In the genomic region with DNA sequence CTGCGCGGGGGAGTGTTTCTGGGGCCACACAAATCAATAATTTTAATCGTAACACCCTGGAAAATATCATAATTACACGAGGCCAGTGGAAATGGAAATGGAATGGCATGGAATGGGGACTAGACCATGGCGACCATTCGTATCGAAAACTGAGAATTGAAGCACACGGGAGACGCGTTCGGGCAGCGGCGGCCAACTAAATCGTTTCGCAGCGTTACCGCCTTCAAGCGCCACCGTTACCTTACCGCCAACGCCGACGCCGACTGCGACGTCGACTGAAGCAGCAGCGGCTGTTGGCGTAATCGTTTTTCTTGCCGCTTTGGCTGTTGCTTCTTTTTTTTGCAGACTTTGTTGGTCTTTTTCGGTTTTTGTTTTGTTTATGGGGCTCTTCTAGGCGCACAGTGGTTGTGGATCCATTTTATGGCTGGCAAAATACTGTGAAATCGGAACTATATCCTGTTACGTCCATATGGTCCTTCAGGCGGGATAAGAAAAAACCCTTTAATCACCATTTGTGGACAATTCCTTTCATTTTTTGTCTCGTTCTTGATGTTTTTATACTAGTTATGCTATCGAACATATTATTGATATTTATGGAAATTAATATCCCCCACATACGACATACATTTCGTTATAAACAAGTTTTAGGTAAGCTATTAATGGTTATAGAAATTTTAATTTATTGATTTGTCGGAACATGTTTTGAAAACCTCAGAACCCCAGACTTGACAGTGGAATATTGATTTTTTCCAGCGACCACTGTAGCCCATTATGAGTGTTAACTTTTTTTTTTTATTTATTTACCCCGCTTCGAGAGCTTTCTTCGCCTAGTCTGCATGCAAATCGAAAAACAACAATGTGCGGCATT, we compare ENCODE assay signal across 1 fruit fly cellular context.
TF ChIP-seq lines count a peak whose summit lies in the region.

No protein-coding gene starts in this region.

TF ChIP-seq in whole organism, embryonic, 481 proteins besides CTCF, POLR2A, EP300 and RAD21 (continued from another document):
- TF ChIP-seq dmrt99B (tag; optimal IDR thresholded peaks at IDR 0.05; lab: Kevin White, UChicago) (peak; percentile 50), ara (GFP tag; IDR thresholded peaks at IDR 0.05; lab: Robert Waterston, UW) (0 out of 2 replicates have a peak, but pooled peaks have one; percentile 12), CG2120 (GFP tag; optimal IDR thresholded peaks at IDR 0.05; lab: Kevin White, UChicago) (peak; percentile 47), Adf1 (GFP tag; IDR thresholded peaks at IDR 0.05; lab: Robert Waterston, UW) (peak; percentile 97), CG8290 (GFP tag; optimal IDR thresholded peaks at IDR 0.05; lab: Kevin White, UChicago) (no peak), CG8290 (tag; optimal IDR thresholded peaks at IDR 0.05; lab: Kevin White, UChicago) (no peak), CG3726 (GFP tag; IDR thresholded peaks at IDR 0.05; lab: Robert Waterston, UW) (no peak), Hr78 (GFP tag; optimal IDR thresholded peaks at IDR 0.05; lab: Kevin White, UChicago) (no peak), H15 (GFP tag; IDR thresholded peaks at IDR 0.05; lab: Robert Waterston, UW) (no peak), nom (GFP tag; optimal IDR thresholded peaks at IDR 0.05; lab: Kevin White, UChicago) (peak; percentile 75), Ssrp (tag; optimal IDR thresholded peaks at IDR 0.05; lab: Kevin White, UChicago) (peak; percentile 24), ato (GFP tag; IDR thresholded peaks at IDR 0.05; lab: Robert Waterston, UW; ENCODE audit: partially characterized antibody) (no peak), CG18262 (tag; optimal IDR thresholded peaks at IDR 0.05; lab: Kevin White, UChicago) (peak; percentile 6), gem (tag; optimal IDR thresholded peaks at IDR 0.05; lab: Kevin White, UChicago) (peak; percentile 37), prd (optimal IDR thresholded peaks at IDR 0.05; lab: Kevin White, UChicago) (no peak), prd (GFP tag; IDR thresholded peaks at IDR 0.05; lab: Robert Waterston, UW) (peak; percentile 46; the same call in 2 of the 3 replicates), CG9437 (GFP tag; optimal IDR thresholded peaks at IDR 0.05; lab: Kevin White, UChicago) (peak; percentile 42), Dp (GFP tag; optimal IDR thresholded peaks at IDR 0.05; lab: Kevin White, UChicago) (no peak), row (GFP tag; IDR thresholded peaks at IDR 0.05; lab: Robert Waterston, UW) (peak; percentile 24), Hr51 (GFP tag; optimal IDR thresholded peaks at IDR 0.05; lab: Kevin White, UChicago) (peak in 1 of 2 experiments; percentile 28), pan (optimal IDR thresholded peaks at IDR 0.05; lab: Kevin White, UChicago) (no peak), pan (GFP tag; optimal IDR thresholded peaks at IDR 0.05 in 1 of 2, IDR thresholded peaks at IDR 0.05 in 1 of 2) (no peak), Dref (GFP tag; IDR thresholded peaks at IDR 0.05; lab: Robert Waterston, UW) (no peak), CG2875 (GFP tag; optimal IDR thresholded peaks at IDR 0.05; lab: Kevin White, UChicago) (no peak), sens (GFP tag; lab: Kevin White, UChicago) (peak; percentile 73), onecut (GFP tag; IDR thresholded peaks at IDR 0.05; lab: Robert Waterston, UW) (peak; percentile 57; the same call in 1 of the 2 replicates), Ravus (GFP tag; IDR thresholded peaks at IDR 0.05; lab: Robert Waterston, UW) (no peak; the same call in 1 of the 2 replicates), CG16815 (GFP tag; optimal IDR thresholded peaks at IDR 0.05; lab: Kevin White, UChicago) (no peak), wek (GFP tag; optimal IDR thresholded peaks at IDR 0.05; lab: Kevin White, UChicago) (no peak), CG30431 (GFP tag; optimal IDR thresholded peaks at IDR 0.05; lab: Kevin White, UChicago) (peak; percentile 8), ci (GFP tag; IDR thresholded peaks at IDR 0.05; lab: Robert Waterston, UW) (0 out of 3 replicates have a peak, but pooled peaks have one; percentile 41), CG17328 (GFP tag; IDR thresholded peaks at IDR 0.05; lab: Robert Waterston, UW) (no peak), pros (GFP tag; optimal IDR thresholded peaks at IDR 0.05; lab: Kevin White, UChicago) (no peak), CG30403 (GFP tag; optimal IDR thresholded peaks at IDR 0.05; lab: Kevin White, UChicago) (peak; percentile 2), fd96Cb (tag; optimal IDR thresholded peaks at IDR 0.05; lab: Kevin White, UChicago) (peak; percentile 10), Hmr (GFP tag; optimal IDR thresholded peaks at IDR 0.05; lab: Kevin White, UChicago) (peak; percentile 20), repo (GFP tag; optimal IDR thresholded peaks at IDR 0.05; lab: Kevin White, UChicago) (no peak), CG4282 (GFP tag; optimal IDR thresholded peaks at IDR 0.05; lab: Kevin White, UChicago) (no peak), wdn (GFP tag; IDR thresholded peaks at IDR 0.05; lab: Robert Waterston, UW) (no peak), CG7839 (tag; optimal IDR thresholded peaks at IDR 0.05; lab: Kevin White, UChicago) (peak; percentile 28), psq (GFP tag; optimal IDR thresholded peaks at IDR 0.05; lab: Kevin White, UChicago) (no peak), tgo (GFP tag; IDR thresholded peaks at IDR 0.05; lab: Robert Waterston, UW) (peak; percentile 31; the same call in 1 of the 3 replicates)
